Fruit fly (Drosophila melanogaster): ENCODE results near the gene tey.
A peak's percentile ranks its signal among the peaks of the same experiment; 100 is the strongest.

The tey gene

DNA sequence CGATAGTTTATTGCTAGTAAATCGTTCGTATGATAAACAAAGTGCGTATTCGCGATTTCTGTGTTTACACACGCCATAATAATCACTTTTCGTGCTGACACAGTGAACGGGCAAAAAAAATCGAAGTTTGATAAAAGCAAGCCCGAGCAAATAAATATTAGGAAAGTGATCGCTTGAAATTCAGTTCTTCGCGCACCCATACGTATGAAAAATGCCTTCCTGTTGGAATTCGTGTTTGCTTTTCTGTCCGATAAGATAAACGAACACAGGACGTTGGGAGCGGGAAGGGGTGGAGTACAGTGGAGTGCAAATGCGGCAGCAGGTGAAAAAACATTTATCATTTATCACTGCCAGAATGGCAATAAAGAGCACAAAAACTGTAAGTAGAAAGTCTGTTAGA is 33.2 kb downstream of the tey start (continued):
- TF ChIP-seq CG5953 (GFP tag; IDR thresholded peaks at IDR 0.05) (no peak), peb (GFP tag; IDR thresholded peaks at IDR 0.05) (no peak), CG9727 (GFP tag; optimal IDR thresholded peaks at IDR 0.05) (peak; percentile 21), CG3281 (GFP tag; optimal IDR thresholded peaks at IDR 0.05) (peak; percentile 33), exex (tag; optimal IDR thresholded peaks at IDR 0.05) (peak; percentile 72), Opbp (GFP tag; IDR thresholded peaks at IDR 0.05; ENCODE audit: partially characterized antibody) (0 out of 3 replicates have a peak, but pooled peaks have one; percentile 38), CG1792 (GFP tag; optimal IDR thresholded peaks at IDR 0.05) (peak; percentile 3), CG10543 (GFP tag; optimal IDR thresholded peaks at IDR 0.05) (peak; percentile 55), CG12104 (GFP tag; optimal IDR thresholded peaks at IDR 0.05) (no peak), CG17361 (GFP tag; IDR thresholded peaks at IDR 0.05) (no peak), Med (GFP tag) (peak; percentile 83), CG13624 (GFP tag; optimal IDR thresholded peaks at IDR 0.05) (peak; percentile 2), Ptx1 (GFP tag; IDR thresholded peaks at IDR 0.05) (0 out of 2 replicates have a peak, but pooled peaks have one; percentile 7), z (GFP tag; IDR thresholded peaks at IDR 0.05) (no peak)

DNA sequence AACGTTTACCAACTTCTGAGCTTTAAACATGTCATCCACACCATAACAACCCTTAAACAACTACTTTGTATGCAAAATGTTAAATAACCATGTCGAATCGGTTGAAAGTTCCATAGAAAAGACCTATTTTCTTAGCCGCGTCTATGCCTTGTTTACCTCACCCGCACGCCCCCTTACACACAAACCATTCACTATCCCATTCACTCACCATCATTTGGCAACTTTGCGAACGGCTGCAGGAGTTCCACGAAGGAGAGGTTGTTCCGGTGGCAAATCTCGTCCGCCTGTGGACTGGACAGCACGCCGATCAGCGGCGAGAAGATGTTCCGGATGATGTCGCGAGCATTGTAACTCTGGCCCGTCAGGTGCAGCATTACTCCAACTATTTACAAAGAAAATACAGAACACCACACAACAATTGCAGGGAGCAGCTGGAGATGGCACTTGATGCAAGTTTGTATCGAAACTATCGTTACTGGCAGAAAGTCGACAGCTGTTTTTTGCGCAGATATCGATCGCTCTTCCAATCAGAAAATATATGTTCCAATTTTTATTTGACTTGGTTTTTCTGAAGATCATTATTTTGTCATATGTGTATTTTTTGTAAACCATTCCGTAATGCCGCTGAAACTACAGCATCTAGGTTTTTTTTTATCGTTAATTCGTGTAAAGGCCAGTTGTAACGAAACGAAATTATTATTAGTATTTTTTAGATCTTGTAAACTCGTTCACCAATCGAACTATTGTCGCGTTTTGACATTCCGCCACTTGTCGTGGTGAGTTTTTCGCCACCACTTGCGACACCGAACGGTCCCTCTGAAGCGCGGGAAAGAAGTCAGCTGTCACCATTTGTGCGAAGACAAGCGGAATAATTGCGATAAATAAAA is 45.6 kb downstream of the tey start, which contains the start of gene asf1:
asf1 (plus strand) TSS at position 823 of the 887 bp plus-strand sequence.
- no peak for TF ChIP-seq CG4328 (GFP tag; optimal IDR thresholded peaks at IDR 0.05)
- no peak for TF ChIP-seq HLHmδ (GFP tag; optimal IDR thresholded peaks at IDR 0.05)
- TF ChIP-seq tx (GFP tag; optimal IDR thresholded peaks at IDR 0.05) = peak; percentile 40
- no peak for TF ChIP-seq CG4404 (GFP tag; IDR thresholded peaks at IDR 0.05)
- TF ChIP-seq seq (GFP tag; IDR thresholded peaks at IDR 0.05) = no peak
- peak; percentile 7 for TF ChIP-seq Xbp1 (GFP tag; optimal IDR thresholded peaks at IDR 0.05)
- peak; percentile 11; the same call in 1 of the 2 replicates for TF ChIP-seq vvl (GFP tag; IDR thresholded peaks at IDR 0.05)
- TF ChIP-seq nerfin-1 (tag; optimal IDR thresholded peaks at IDR 0.05) = peak; percentile 86
- no peak for TF ChIP-seq BtbVII (GFP tag; optimal IDR thresholded peaks at IDR 0.05)
- TF ChIP-seq slbo (GFP tag; IDR thresholded peaks at IDR 0.05) = peak; percentile 43; the same call in 1 of the 2 replicates
- TF ChIP-seq CG34376 (GFP tag; optimal IDR thresholded peaks at IDR 0.05) = no peak
- TF ChIP-seq CG5180 (GFP tag; optimal IDR thresholded peaks at IDR 0.05) = no peak
- TF ChIP-seq Lpt (GFP tag; optimal IDR thresholded peaks at IDR 0.05) = no peak
- TF ChIP-seq jumu (GFP tag; optimal IDR thresholded peaks at IDR 0.05) = no peak
- peak; percentile 51 for TF ChIP-seq Hmr (GFP tag; optimal IDR thresholded peaks at IDR 0.05)
- TF ChIP-seq chn (GFP tag; optimal IDR thresholded peaks at IDR 0.05) = peak; percentile 6
- no peak for TF ChIP-seq CG11247 (GFP tag; IDR thresholded peaks at IDR 0.05)
- peak; percentile 2 for TF ChIP-seq bab2 (GFP tag; optimal IDR thresholded peaks at IDR 0.05)
- no peak for TF ChIP-seq repo (GFP tag; optimal IDR thresholded peaks at IDR 0.05)
- no peak for TF ChIP-seq Dfd (GFP tag; optimal IDR thresholded peaks at IDR 0.05)
- TF ChIP-seq CG10565 (GFP tag; optimal IDR thresholded peaks at IDR 0.05) = no peak
- TF ChIP-seq CG11696 (GFP tag; IDR thresholded peaks at IDR 0.05) = peak; percentile 80
- peak; percentile 58; the same call in 1 of the 2 replicates for TF ChIP-seq rib (GFP tag; IDR thresholded peaks at IDR 0.05)
- TF ChIP-seq Hey (tag; optimal IDR thresholded peaks at IDR 0.05) = no peak
- TF ChIP-seq CG10979 (tag; optimal IDR thresholded peaks at IDR 0.05) = peak; percentile 19
- TF ChIP-seq CG15514 (GFP tag; optimal IDR thresholded peaks at IDR 0.05) = peak; percentile 80
- no peak for TF ChIP-seq CG18011 (GFP tag; optimal IDR thresholded peaks at IDR 0.05)
- TF ChIP-seq Sin3A (optimal IDR thresholded peaks at IDR 0.05) = peak; percentile 89
- no peak for TF ChIP-seq bigmax (GFP tag; optimal IDR thresholded peaks at IDR 0.05)
- no peak for TF ChIP-seq h (optimal IDR thresholded peaks at IDR 0.05)
- TF ChIP-seq CG12236 (GFP tag; optimal IDR thresholded peaks at IDR 0.05) = no peak
- TF ChIP-seq z (GFP tag; IDR thresholded peaks at IDR 0.05) = no peak
- peak; percentile 9 for TF ChIP-seq ind (GFP tag; optimal IDR thresholded peaks at IDR 0.05)
- no peak for TF ChIP-seq zfh1 (GFP tag; IDR thresholded peaks at IDR 0.05)
- TF ChIP-seq CG34422 (GFP tag; IDR thresholded peaks at IDR 0.05) = peak; percentile 38; the same call in 1 of the 3 replicates
- TF ChIP-seq kay (GFP tag; optimal IDR thresholded peaks at IDR 0.05) = no peak
